Fruit fly (Drosophila melanogaster) whole organism, embryonic: ENCODE results near the gene CG7058.

Source experiments
- ATbp ChIP-seq: fragments of 200-800 bp; sonication (Bioruptor generic); optimal IDR thresholded peaks from 2 replicates; lab custom pipeline; 2017; ENCODE audit warnings: missing biosample characterization, mild to moderate bottlenecking, missing genetic modification characterization, missing genetic modification reagents
- B-H2 ChIP-seq: fragments of 200-800 bp; sonication (Bioruptor generic); optimal IDR thresholded peaks from 2 replicates; lab custom pipeline; 2018; ENCODE audit warnings: missing biosample characterization, mild to moderate bottlenecking, missing genetic modification characterization
- CG10462 ChIP-seq: fragments of 200-800 bp; sonication (Bioruptor generic); optimal IDR thresholded peaks from 2 replicates; lab custom pipeline; 2016; ENCODE audit warnings: missing biosample characterization, missing genetic modification characterization
- CG11696 ChIP-seq: fragments of 200-800 bp; sonication (Bioruptor generic); IDR thresholded peaks from 2 replicates; pipeline ENCODE4 v1.3.6; 2022; ENCODE audit warnings: missing biosample characterization, missing genetic modification characterization
- CG12155 ChIP-seq: fragments of 200-800 bp; sonication (Bioruptor generic); optimal IDR thresholded peaks from 3 replicates; lab custom pipeline; 2016; ENCODE audit warnings: missing biosample characterization, missing genetic modification characterization
- CG12744 ChIP-seq: fragments of 200-800 bp; sonication (Bioruptor generic); optimal IDR thresholded peaks from 2 replicates; lab custom pipeline; 2016; ENCODE audit warnings: missing biosample characterization, missing genetic modification characterization
- CG13123 ChIP-seq: fragments of 200-800 bp; sonication (Bioruptor generic); optimal IDR thresholded peaks from 2 replicates; lab custom pipeline; 2016; ENCODE audit warnings: missing biosample characterization, missing genetic modification characterization
- CG14441 ChIP-seq: fragments of 200-800 bp; sonication (Bioruptor generic); IDR thresholded peaks from 2 replicates; pipeline ENCODE4 v1.3.6; 2022; ENCODE audit warnings: missing biosample characterization, missing genetic modification characterization
- CG15011 ChIP-seq: fragments of 200-800 bp; sonication (Bioruptor generic); optimal IDR thresholded peaks from 3 replicates; lab custom pipeline; 2018; ENCODE audit warnings: missing biosample characterization, mild to moderate bottlenecking, missing genetic modification characterization
- CG15696 ChIP-seq: fragments of 200-800 bp; sonication (Bioruptor generic); optimal IDR thresholded peaks from 2 replicates; lab custom pipeline; 2019; ENCODE audit warnings: missing biosample characterization, mild to moderate bottlenecking, missing genetic modification characterization, moderate library complexity
- CG1603 ChIP-seq: fragments of 200-800 bp; sonication (Bioruptor generic); optimal IDR thresholded peaks from 2 replicates; lab custom pipeline; 2019; ENCODE audit warnings: missing biosample characterization, mild to moderate bottlenecking, missing genetic modification characterization, moderate library complexity
- CG2202 ChIP-seq: fragments of 200-800 bp; sonication (Bioruptor generic); optimal IDR thresholded peaks from 2 replicates; lab custom pipeline; 2018; ENCODE audit warnings: missing biosample characterization, mild to moderate bottlenecking, missing genetic modification characterization
- CG30403 ChIP-seq: fragments of 200-800 bp; sonication (Bioruptor generic); optimal IDR thresholded peaks from 3 replicates; lab custom pipeline; 2016; ENCODE audit warnings: missing biosample characterization, missing genetic modification characterization
- CG3407 ChIP-seq: fragments of 200-800 bp; sonication (Bioruptor generic); optimal IDR thresholded peaks from 2 replicates; lab custom pipeline; 2018; ENCODE audit warnings: missing biosample characterization, mild to moderate bottlenecking, missing genetic modification characterization
- CG5180 ChIP-seq: fragments of 200-800 bp; sonication (Bioruptor generic); optimal IDR thresholded peaks from 3 replicates; lab custom pipeline; 2017; ENCODE audit warnings: missing biosample characterization, missing genetic modification characterization, mild to moderate bottlenecking, moderate library complexity, missing genetic modification reagents
- CG6254 ChIP-seq: fragments of 200-800 bp; sonication (Bioruptor generic); optimal IDR thresholded peaks from 3 replicates; lab custom pipeline; 2017; ENCODE audit warnings: mild to moderate bottlenecking, missing biosample characterization, missing genetic modification reagents, missing genetic modification characterization
- CG6689 ChIP-seq: fragments of 200-800 bp; sonication (Bioruptor generic); IDR thresholded peaks from 2 replicates; pipeline ENCODE4 v1.3.6; 2022; ENCODE audit warnings: missing biosample characterization, missing genetic modification characterization
- CG7745 ChIP-seq: fragments of 200-800 bp; sonication (Bioruptor generic); optimal IDR thresholded peaks from 2 replicates; lab custom pipeline; 2018; ENCODE audit warnings: missing biosample characterization, mild to moderate bottlenecking, missing genetic modification characterization, moderate library complexity
- CG7839 ChIP-seq: fragments of 200-800 bp; sonication (Bioruptor generic); optimal IDR thresholded peaks from 3 replicates; lab custom pipeline; 2018; ENCODE audit warnings: missing biosample characterization, mild to moderate bottlenecking, missing genetic modification characterization, moderate library complexity
- CG8388 ChIP-seq: fragments of 200-800 bp; sonication (Bioruptor generic); optimal IDR thresholded peaks from 2 replicates; lab custom pipeline; 2019; ENCODE audit warnings: missing biosample characterization, mild to moderate bottlenecking, missing genetic modification characterization, moderate library complexity
- CG9876 ChIP-seq: fragments of 200-800 bp; sonication (Bioruptor generic); optimal IDR thresholded peaks from 2 replicates; lab custom pipeline; 2016; ENCODE audit warnings: missing biosample characterization, missing genetic modification characterization
- Dad ChIP-seq: fragments of 200-800 bp; sonication (Bioruptor generic); optimal IDR thresholded peaks from 3 replicates; lab custom pipeline; 2016; ENCODE audit warnings: missing biosample characterization, missing genetic modification characterization
- E2f2 ChIP-seq: fragments of 200-800 bp; sonication (Bioruptor generic); IDR thresholded peaks from 2 replicates; pipeline ENCODE4 v1.3.6; 2022; ENCODE audit warnings: missing biosample characterization, missing genetic modification characterization
- HLHmδ ChIP-seq: fragments of 200-800 bp; sonication (Bioruptor generic); optimal IDR thresholded peaks from 2 replicates; lab custom pipeline; 2018; ENCODE audit warnings: missing biosample characterization, mild to moderate bottlenecking, missing genetic modification characterization, moderate library complexity
- Lhr ChIP-seq: fragments of 200-800 bp; sonication (Bioruptor generic); optimal IDR thresholded peaks from 3 replicates; lab custom pipeline; 2017; ENCODE audit warnings: mild to moderate bottlenecking, missing biosample characterization, missing genetic modification reagents, missing genetic modification characterization
- NC2α ChIP-seq: fragments of 200-800 bp; sonication (Bioruptor generic); optimal IDR thresholded peaks from 2 replicates; lab custom pipeline; 2016; ENCODE audit warnings: missing biosample characterization, missing genetic modification characterization
- Oaz ChIP-seq: fragments of 200-800 bp; sonication (Bioruptor generic); IDR thresholded peaks from 2 replicates; pipeline ENCODE4 v1.3.6; 2022; ENCODE audit warnings: missing biosample characterization, missing genetic modification characterization
- PHDP ChIP-seq: fragments of 200-800 bp; sonication (Bioruptor generic); optimal IDR thresholded peaks from 3 replicates; lab custom pipeline; 2018; ENCODE audit warnings: missing biosample characterization, mild to moderate bottlenecking, missing genetic modification characterization, moderate library complexity
- Poxn ChIP-seq: fragments of 200-800 bp; sonication (Bioruptor generic); IDR thresholded peaks from 2 replicates; pipeline ENCODE4 v1.3.6; 2022; ENCODE audit warnings: missing biosample characterization, missing genetic modification characterization
- Rfx ChIP-seq: fragments of 200-800 bp; sonication (Bioruptor generic); IDR thresholded peaks from 2 replicates; pipeline ENCODE4 v1.3.6; 2022; ENCODE audit warnings: missing biosample characterization, missing genetic modification characterization
- Sry-β ChIP-seq: fragments of 200-800 bp; sonication (Bioruptor generic); optimal IDR thresholded peaks from 2 replicates; lab custom pipeline; 2018; ENCODE audit warnings: missing biosample characterization, mild to moderate bottlenecking, missing genetic modification characterization, moderate library complexity
- Trl ChIP-seq, 3 experiments: fragments of >200 bp in 2 of 3; fragments of 200-800 bp in 1 of 3; sonication (Bioruptor generic) in 1 of 3; optimal IDR thresholded peaks; 2 replicates in 1 of 3; 3 replicates in 2 of 3; lab custom pipeline; 2016 to 2017; ENCODE audit warnings: missing biosample characterization in 1 of 3, missing genetic modification characterization in 1 of 3
- ap ChIP-seq: fragments of 200-800 bp; sonication (Bioruptor generic); IDR thresholded peaks from 2 replicates; pipeline ENCODE4 v1.3.6; 2022; ENCODE audit warnings: missing biosample characterization, missing genetic modification characterization
- chn ChIP-seq: fragments of 200-800 bp; sonication (Bioruptor generic); optimal IDR thresholded peaks from 2 replicates; lab custom pipeline; 2016; ENCODE audit warnings: missing biosample characterization, missing genetic modification characterization
- da ChIP-seq: fragments of 200-800 bp; sonication (Bioruptor generic); optimal IDR thresholded peaks from 2 replicates; lab custom pipeline; 2016; ENCODE audit warnings: missing biosample characterization, missing genetic modification characterization
- dpn ChIP-seq, 2 experiments: fragments of 200-800 bp; sonication (Bioruptor generic); optimal IDR thresholded peaks; 3 replicates each; lab custom pipeline; 2016; ENCODE audit warnings: missing biosample characterization in 2 of 2, missing genetic modification characterization in 2 of 2
- fd102C ChIP-seq: fragments of 200-800 bp; sonication (Bioruptor generic); optimal IDR thresholded peaks from 2 replicates; lab custom pipeline; 2018; ENCODE audit warnings: missing biosample characterization, mild to moderate bottlenecking, missing genetic modification characterization, moderate library complexity
- fd96Cb ChIP-seq: fragments of 200-800 bp; sonication (Bioruptor generic); optimal IDR thresholded peaks from 2 replicates; lab custom pipeline; 2018; ENCODE audit warnings: missing biosample characterization, mild to moderate bottlenecking, missing genetic modification characterization, moderate library complexity
- gcm ChIP-seq: fragments of 200-800 bp; sonication (Bioruptor generic); optimal IDR thresholded peaks from 2 replicates; lab custom pipeline; 2019; ENCODE audit warnings: missing biosample characterization, mild to moderate bottlenecking, missing genetic modification characterization, moderate library complexity
- h ChIP-seq: fragments of >200 bp; optimal IDR thresholded peaks from 2 replicates; lab custom pipeline; 2017
- hbn ChIP-seq: fragments of 200-800 bp; sonication (Bioruptor generic); IDR thresholded peaks from 2 replicates; pipeline ENCODE4 v1.3.6; 2022; ENCODE audit warnings: missing biosample characterization, missing genetic modification characterization; ENCODE audit not compliant: partially characterized antibody
- lbe ChIP-seq: fragments of 200-800 bp; sonication (Bioruptor generic); optimal IDR thresholded peaks from 2 replicates; lab custom pipeline; 2016; ENCODE audit warnings: missing biosample characterization, mild to moderate bottlenecking, missing genetic modification characterization
- nerfin-1 ChIP-seq: fragments of 200-800 bp; sonication (Bioruptor generic); optimal IDR thresholded peaks from 3 replicates; lab custom pipeline; 2019; ENCODE audit warnings: missing biosample characterization, mild to moderate bottlenecking, missing genetic modification characterization, moderate library complexity
- pros ChIP-seq: fragments of 200-800 bp; sonication (Bioruptor generic); optimal IDR thresholded peaks from 3 replicates; lab custom pipeline; 2019; ENCODE audit warnings: missing biosample characterization, mild to moderate bottlenecking, missing genetic modification characterization, moderate library complexity
- repo ChIP-seq: fragments of 200-800 bp; sonication (Bioruptor generic); optimal IDR thresholded peaks from 2 replicates; lab custom pipeline; 2016; ENCODE audit warnings: missing biosample characterization, missing genetic modification characterization
- ttk ChIP-seq: fragments of 200-800 bp; sonication (Bioruptor generic); IDR thresholded peaks from 2 replicates; pipeline ENCODE4 v2.1.2; 2022; ENCODE audit warnings: missing biosample characterization, missing genetic modification characterization
- zen2 ChIP-seq: fragments of 200-800 bp; sonication (Bioruptor generic); IDR thresholded peaks from 3 replicates; pipeline ENCODE4 v1.3.6; 2022; ENCODE audit warnings: missing biosample characterization, missing genetic modification characterization; ENCODE audit not compliant: partially characterized antibody
- zf30C ChIP-seq: fragments of 200-800 bp; sonication (Bioruptor generic); optimal IDR thresholded peaks from 3 replicates; lab custom pipeline; 2018; ENCODE audit warnings: missing biosample characterization, mild to moderate bottlenecking, missing genetic modification characterization
- zfh1 ChIP-seq: fragments of 200-800 bp; sonication (Bioruptor generic); IDR thresholded peaks from 3 replicates; pipeline ENCODE4 v1.3.6; 2022; ENCODE audit warnings: missing biosample characterization, missing genetic modification characterization
- zfh2 ChIP-seq: fragments of 200-800 bp; sonication (Bioruptor generic); optimal IDR thresholded peaks from 2 replicates; lab custom pipeline; 2016; ENCODE audit warnings: missing biosample characterization, missing genetic modification characterization

Gene CG7058

dm6 chrX:18774818-18775343 is 31.6 kb upstream of the CG7058 start, which contains the start of gene CG6891 (continued):
- TF ChIP-seq nerfin-1 (tag; lab: Kevin White, UChicago) (peak; percentile 33), B-H2 (GFP tag; lab: Kevin White, UChicago) (no peak), CG15011 (GFP tag; lab: Kevin White, UChicago) (no peak), pros (GFP tag; lab: Kevin White, UChicago) (no peak), CG6689 (GFP tag; lab: Robert Waterston, UW) (0 out of 2 replicates have a peak, but pooled peaks have one; percentile 13), da (peak; percentile 49), CG14441 (GFP tag; lab: Robert Waterston, UW) (peak; percentile 35; the same call in 1 of the 2 replicates), CG15696 (tag; lab: Kevin White, UChicago) (no peak), chn (peak; percentile 11), zfh1 (peak; percentile 58; the same call in 1 of the 3 replicates), CG11696 (no peak), CG9876 (no peak), Poxn (no peak), zfh2 (GFP tag; lab: Kevin White, UChicago) (no peak), fd96Cb (tag; lab: Kevin White, UChicago) (peak; percentile 2), CG10462 (GFP tag; lab: Kevin White, UChicago) (no peak), Dad (GFP tag; lab: Kevin White, UChicago) (no peak), CG1603 (tag; lab: Kevin White, UChicago) (peak; percentile 54), NC2α (peak; percentile 5), Rfx (GFP tag; lab: Robert Waterston, UW) (peak; percentile 55), zen2 (0 out of 3 replicates have a peak, but pooled peaks have one; percentile 32), zf30C (GFP tag; lab: Kevin White, UChicago) (peak; percentile 76), CG30403 (GFP tag; lab: Kevin White, UChicago) (peak; percentile 43), ATbp (GFP tag; lab: Kevin White, UChicago) (peak; percentile 7), CG5180 (GFP tag; lab: Kevin White, UChicago) (peak; percentile 49), ap (GFP tag; lab: Robert Waterston, UW) (no peak), CG3407 (GFP tag; lab: Kevin White, UChicago) (peak; percentile 54), h (lab: Kevin White, UChicago) (no peak), fd102C (GFP tag; lab: Kevin White, UChicago) (no peak), CG7839 (tag; lab: Kevin White, UChicago) (peak; percentile 42), gcm (GFP tag; lab: Kevin White, UChicago) (peak; percentile 6), hbn (GFP tag; lab: Robert Waterston, UW) (no peak), dpn (GFP tag; optimal IDR thresholded peaks at IDR 0.05; lab: Kevin White, UChicago) (peak in 1 of 2 experiments; percentile 7), CG2202 (tag; lab: Kevin White, UChicago) (no peak), CG12155 (no peak), Trl (optimal IDR thresholded peaks at IDR 0.05; lab: Kevin White, UChicago) (no peak), Trl (GFP tag; optimal IDR thresholded peaks at IDR 0.05; lab: Kevin White, UChicago) (peak; percentile 19), PHDP (tag; lab: Kevin White, UChicago) (peak; percentile 4), Oaz (GFP tag; lab: Robert Waterston, UW) (no peak), CG12744 (GFP tag; lab: Kevin White, UChicago) (no peak), CG6254 (GFP tag; lab: Kevin White, UChicago) (no peak), CG7745 (no peak), HLHmδ (peak; percentile 72), CG8388 (GFP tag; lab: Kevin White, UChicago) (peak; percentile 21), Sry-β (GFP tag; lab: Kevin White, UChicago) (peak; percentile 90), E2f2 (0 out of 2 replicates have a peak, but pooled peaks have one; percentile 17), ttk (no peak), repo (GFP tag; lab: Kevin White, UChicago) (no peak), CG13123 (GFP tag; lab: Kevin White, UChicago) (no peak), lbe (GFP tag; lab: Kevin White, UChicago) (no peak), Lhr (peak; percentile 27)
